Fruit fly (Drosophila melanogaster) whole organism, embryonic: Measurements from ENCODE around the gene CG3632.

Source experiments
- Aef1 ChIP-seq: fragments of 200-800 bp; sonication (Bioruptor generic); IDR thresholded peaks from 3 replicates; pipeline ENCODE4 v1.3.6; 2022; ENCODE audit warnings: missing biosample characterization, missing genetic modification characterization
- CG1024 ChIP-seq: fragments of 200-800 bp; sonication (Bioruptor generic); IDR thresholded peaks from 2 replicates; pipeline ENCODE4 v1.3.6; 2022; ENCODE audit warnings: missing biosample characterization, missing genetic modification characterization
- CG10267 ChIP-seq: fragments of 200-800 bp; sonication (Bioruptor generic); optimal IDR thresholded peaks from 2 replicates; lab custom pipeline; 2018; ENCODE audit warnings: missing biosample characterization, mild to moderate bottlenecking, missing genetic modification characterization, moderate library complexity
- CG10543 ChIP-seq: fragments of 200-800 bp; sonication (Bioruptor generic); optimal IDR thresholded peaks from 3 replicates; lab custom pipeline; 2017; ENCODE audit warnings: missing biosample characterization, mild to moderate bottlenecking, missing genetic modification characterization, moderate library complexity
- CG1602 ChIP-seq: fragments of 200-800 bp; sonication (Bioruptor generic); optimal IDR thresholded peaks from 3 replicates; lab custom pipeline; 2016; ENCODE audit warnings: missing biosample characterization, missing genetic modification characterization
- CG1792 ChIP-seq: fragments of 200-800 bp; sonication (Bioruptor generic); optimal IDR thresholded peaks from 2 replicates; lab custom pipeline; 2016; ENCODE audit warnings: missing biosample characterization, missing genetic modification characterization
- CG18599 ChIP-seq: fragments of 200-800 bp; sonication (Bioruptor generic); optimal IDR thresholded peaks from 3 replicates; lab custom pipeline; 2017; ENCODE audit warnings: missing biosample characterization, missing genetic modification characterization, mild to moderate bottlenecking, moderate library complexity, missing genetic modification reagents
- CG2129 ChIP-seq: fragments of 200-800 bp; sonication (Bioruptor generic); IDR thresholded peaks from 2 replicates; pipeline ENCODE4 v1.3.6; 2022; ENCODE audit warnings: missing biosample characterization, missing genetic modification characterization; ENCODE audit not compliant: partially characterized antibody
- CG31388 ChIP-seq: fragments of 200-800 bp; sonication (Bioruptor generic); optimal IDR thresholded peaks from 2 replicates; lab custom pipeline; 2016; ENCODE audit warnings: missing biosample characterization, missing genetic modification characterization
- CG32532 ChIP-seq: fragments of 200-800 bp; sonication (Bioruptor generic); IDR thresholded peaks from 2 replicates; pipeline ENCODE4 v1.3.6; 2022; ENCODE audit warnings: missing biosample characterization, missing genetic modification characterization
- CG3281 ChIP-seq: fragments of 200-800 bp; sonication (Bioruptor generic); optimal IDR thresholded peaks from 3 replicates; lab custom pipeline; 2017; ENCODE audit warnings: missing biosample characterization, mild to moderate bottlenecking, missing genetic modification characterization
- CG33557 ChIP-seq: fragments of 200-800 bp; sonication (Bioruptor generic); optimal IDR thresholded peaks from 2 replicates; lab custom pipeline; 2019; ENCODE audit warnings: missing biosample characterization, mild to moderate bottlenecking, missing genetic modification characterization, moderate library complexity
- CG42726 ChIP-seq: fragments of 200-800 bp; sonication (Bioruptor generic); IDR thresholded peaks from 2 replicates; pipeline ENCODE4 v1.3.6; 2022; ENCODE audit warnings: missing biosample characterization, missing genetic modification characterization; ENCODE audit not compliant: partially characterized antibody
- CG4424 ChIP-seq: fragments of 200-800 bp; sonication (Bioruptor generic); optimal IDR thresholded peaks from 3 replicates; lab custom pipeline; 2016; ENCODE audit warnings: missing biosample characterization, missing genetic modification characterization
- CG4617 ChIP-seq: fragments of 200-800 bp; sonication (Bioruptor generic); optimal IDR thresholded peaks from 3 replicates; lab custom pipeline; 2016; ENCODE audit warnings: missing biosample characterization, missing genetic modification characterization, borderline replicate concordance
- CG4730 ChIP-seq: fragments of 200-800 bp; sonication (Bioruptor generic); IDR thresholded peaks from 2 replicates; pipeline ENCODE4 v1.3.6; 2022; ENCODE audit warnings: missing biosample characterization, missing genetic modification characterization
- CG6765 ChIP-seq: fragments of 200-800 bp; sonication (Bioruptor generic); optimal IDR thresholded peaks from 3 replicates; lab custom pipeline; 2017; ENCODE audit warnings: missing biosample characterization, mild to moderate bottlenecking, missing genetic modification characterization
- CG7357 ChIP-seq: fragments of 200-800 bp; sonication (Bioruptor generic); IDR thresholded peaks from 3 replicates; pipeline ENCODE4 v1.3.6; 2022; ENCODE audit warnings: missing biosample characterization, missing genetic modification characterization
- CG8089 ChIP-seq: fragments of 200-800 bp; sonication (Bioruptor generic); optimal IDR thresholded peaks from 3 replicates; lab custom pipeline; 2016; ENCODE audit warnings: missing biosample characterization, missing genetic modification characterization
- CG9215 ChIP-seq: fragments of 200-800 bp; sonication (Bioruptor generic); IDR thresholded peaks from 2 replicates; pipeline ENCODE4 v1.3.6; 2022; ENCODE audit warnings: missing biosample characterization, missing genetic modification characterization
- CHES-1-like ChIP-seq: fragments of 200-800 bp; sonication (Bioruptor generic); optimal IDR thresholded peaks from 2 replicates; lab custom pipeline; 2016; ENCODE audit warnings: missing biosample characterization, missing genetic modification characterization
- Fer3 ChIP-seq: fragments of 200-800 bp; sonication (Bioruptor generic); optimal IDR thresholded peaks from 2 replicates; lab custom pipeline; 2018; ENCODE audit warnings: missing biosample characterization, mild to moderate bottlenecking, missing genetic modification characterization, moderate library complexity
- MTF-1 ChIP-seq: fragments of 200-800 bp; sonication (Bioruptor generic); optimal IDR thresholded peaks from 2 replicates; lab custom pipeline; 2018; ENCODE audit warnings: missing biosample characterization, mild to moderate bottlenecking, missing genetic modification characterization, borderline replicate concordance
- Mrtf ChIP-seq: fragments of 200-800 bp; sonication (Bioruptor generic); IDR thresholded peaks from 3 replicates; pipeline ENCODE4 v1.3.6; 2022; ENCODE audit warnings: missing biosample characterization, missing genetic modification characterization
- NK7.1 ChIP-seq: fragments of 200-800 bp; sonication (Bioruptor generic); optimal IDR thresholded peaks from 3 replicates; lab custom pipeline; 2016; ENCODE audit warnings: missing biosample characterization, missing genetic modification characterization
- PHDP ChIP-seq: fragments of 200-800 bp; sonication (Bioruptor generic); optimal IDR thresholded peaks from 3 replicates; lab custom pipeline; 2018; ENCODE audit warnings: missing biosample characterization, mild to moderate bottlenecking, missing genetic modification characterization, moderate library complexity
- Side ChIP-seq: fragments of 200-800 bp; sonication (Bioruptor generic); optimal IDR thresholded peaks from 2 replicates; lab custom pipeline; 2016; ENCODE audit warnings: missing biosample characterization, missing genetic modification characterization
- Spps ChIP-seq: fragments of 200-800 bp; sonication (Bioruptor generic); optimal IDR thresholded peaks from 2 replicates; lab custom pipeline; 2018; ENCODE audit warnings: missing biosample characterization, mild to moderate bottlenecking, missing genetic modification characterization
- abd-A ChIP-seq: fragments of 200-800 bp; sonication (Bioruptor generic); optimal IDR thresholded peaks from 3 replicates; lab custom pipeline; 2019; ENCODE audit warnings: missing biosample characterization, mild to moderate bottlenecking, missing genetic modification characterization, moderate library complexity
- ap ChIP-seq: fragments of 200-800 bp; sonication (Bioruptor generic); IDR thresholded peaks from 2 replicates; pipeline ENCODE4 v1.3.6; 2022; ENCODE audit warnings: missing biosample characterization, missing genetic modification characterization
- ara ChIP-seq: fragments of 200-800 bp; sonication (Bioruptor generic); IDR thresholded peaks from 2 replicates; pipeline ENCODE4 v1.3.6; 2022; ENCODE audit warnings: missing biosample characterization, missing genetic modification characterization
- chinmo ChIP-seq: fragments of 200-800 bp; sonication (Bioruptor generic); IDR thresholded peaks from 4 replicates; pipeline ENCODE4 v1.3.6; 2022; ENCODE audit warnings: missing biosample characterization, missing genetic modification characterization; ENCODE audit not compliant: partially characterized antibody
- crp ChIP-seq, 2 experiments: fragments of 200-800 bp; sonication (Bioruptor generic); optimal IDR thresholded peaks; 2 replicates in 1 of 2; 3 replicates in 1 of 2; lab custom pipeline; 2017; ENCODE audit warnings: missing biosample characterization in 2 of 2, missing genetic modification characterization in 2 of 2, mild to moderate bottlenecking in 1 of 2, moderate library complexity in 1 of 2
- cwo ChIP-seq: fragments of 200-800 bp; sonication (Bioruptor generic); optimal IDR thresholded peaks from 3 replicates; lab custom pipeline; 2017; ENCODE audit warnings: missing biosample characterization, missing genetic modification characterization, mild to moderate bottlenecking, moderate library complexity, missing genetic modification reagents
- grn ChIP-seq: fragments of 200-800 bp; sonication (Bioruptor generic); optimal IDR thresholded peaks from 3 replicates; lab custom pipeline; 2017; ENCODE audit warnings: missing biosample characterization, missing genetic modification characterization
- hkb ChIP-seq, 2 experiments: fragments of 200-800 bp in 1 of 2; fragments of >200 bp in 1 of 2; sonication (Bioruptor generic) in 1 of 2; IDR thresholded peaks in 1 of 2; optimal IDR thresholded peaks in 1 of 2; 2 replicates each; pipeline versions ENCODE4 v1.3.6 to Lab custom; 2017 to 2022; ENCODE audit warnings: missing biosample characterization in 1 of 2, missing genetic modification characterization in 1 of 2
- kni ChIP-seq: fragments of 200-800 bp; sonication (Bioruptor generic); optimal IDR thresholded peaks from 3 replicates; lab custom pipeline; 2017; ENCODE audit warnings: mild to moderate bottlenecking, missing biosample characterization, missing genetic modification reagents, missing genetic modification characterization
- mirr ChIP-seq: fragments of 200-800 bp; sonication (Bioruptor generic); optimal IDR thresholded peaks from 3 replicates; lab custom pipeline; 2018; ENCODE audit warnings: missing biosample characterization, mild to moderate bottlenecking, missing genetic modification characterization
- mld ChIP-seq: fragments of 200-800 bp; sonication (Bioruptor generic); IDR thresholded peaks from 3 replicates; pipeline ENCODE4 v1.3.6; 2022; ENCODE audit warnings: missing biosample characterization, missing genetic modification characterization; ENCODE audit not compliant: partially characterized antibody
- ranshi ChIP-seq: fragments of 200-800 bp; sonication (Bioruptor generic); IDR thresholded peaks from 2 replicates; pipeline ENCODE4 v1.3.6; 2022; ENCODE audit warnings: missing biosample characterization, missing genetic modification characterization
- seq ChIP-seq: fragments of 200-800 bp; sonication (Bioruptor generic); IDR thresholded peaks from 2 replicates; pipeline ENCODE4 v1.3.6; 2022; ENCODE audit warnings: missing biosample characterization, missing genetic modification characterization
- shn ChIP-seq: fragments of 200-800 bp; sonication (Bioruptor generic); optimal IDR thresholded peaks from 3 replicates; lab custom pipeline; 2016; ENCODE audit warnings: missing biosample characterization, missing genetic modification characterization
- sob ChIP-seq: fragments of 200-800 bp; sonication (Bioruptor generic); IDR thresholded peaks from 2 replicates; pipeline ENCODE4 v1.3.6; 2022; ENCODE audit warnings: missing biosample characterization, missing genetic modification characterization
- stwl ChIP-seq: fragments of 200-800 bp; sonication (Bioruptor generic); optimal IDR thresholded peaks from 3 replicates; lab custom pipeline; 2018; ENCODE audit warnings: missing biosample characterization, mild to moderate bottlenecking, missing genetic modification characterization, moderate library complexity
- twi ChIP-seq: fragments of 200-800 bp; optimal IDR thresholded peaks from 2 replicates; lab custom pipeline; 2019; ENCODE audit warnings: missing biosample characterization, mild to moderate bottlenecking, missing genetic modification characterization, moderate library complexity
- vnd ChIP-seq: fragments of 200-800 bp; sonication (Bioruptor generic); IDR thresholded peaks from 3 replicates; pipeline ENCODE4 v1.3.6; 2022; ENCODE audit warnings: missing biosample characterization, missing genetic modification characterization; ENCODE audit not compliant: partially characterized antibody
- zfh2 ChIP-seq: fragments of 200-800 bp; sonication (Bioruptor generic); optimal IDR thresholded peaks from 2 replicates; lab custom pipeline; 2016; ENCODE audit warnings: missing biosample characterization, missing genetic modification characterization

CG3632 gene

dm6 chrX:16279340-16279941 is 17.0 kb upstream of the CG3632 start (continued):
- TF ChIP-seq cwo (GFP tag; lab: Kevin White, UChicago): peak; percentile 57
- TF ChIP-seq mld (GFP tag; lab: Robert Waterston, UW): no peak
- TF ChIP-seq ranshi (GFP tag; lab: Robert Waterston, UW): peak; percentile 92
- no peak for TF ChIP-seq abd-A (tag; lab: Kevin White, UChicago)
- TF ChIP-seq grn (GFP tag; lab: Kevin White, UChicago): no peak
- peak in 1 of 2 experiments; percentile 8 for TF ChIP-seq crp (GFP tag; optimal IDR thresholded peaks at IDR 0.05; lab: Kevin White, UChicago)
- no peak for TF ChIP-seq CG6765
- TF ChIP-seq CG33557: no peak
- TF ChIP-seq CG2129: no peak
- peak; percentile 89 for TF ChIP-seq sob (GFP tag; lab: Robert Waterston, UW)
- TF ChIP-seq PHDP (tag; lab: Kevin White, UChicago): peak; percentile 41
- TF ChIP-seq CG42726 (GFP tag; lab: Robert Waterston, UW): peak; percentile 79
- TF ChIP-seq vnd (GFP tag; lab: Robert Waterston, UW): 0 out of 3 replicates have a peak, but pooled peaks have one; percentile 11
- peak; percentile 75 for TF ChIP-seq Fer3 (tag; lab: Kevin White, UChicago)
- TF ChIP-seq CG31388 (GFP tag; lab: Kevin White, UChicago): peak; percentile 17
- peak; percentile 73 for TF ChIP-seq CG18599 (GFP tag; lab: Kevin White, UChicago)
- TF ChIP-seq CG7357: peak; percentile 80
- peak; percentile 47 for TF ChIP-seq CG4617
- no peak for TF ChIP-seq stwl
- peak; percentile 85 for TF ChIP-seq CG32532
- TF ChIP-seq CG1602: peak; percentile 69
- TF ChIP-seq Aef1 (GFP tag; lab: Robert Waterston, UW): peak; percentile 94
- peak; percentile 19 for TF ChIP-seq twi (tag; lab: Kevin White, UChicago)
- no peak for TF ChIP-seq Spps (tag; lab: Kevin White, UChicago)
- TF ChIP-seq CG3281 (GFP tag; lab: Kevin White, UChicago): peak; percentile 67
- TF ChIP-seq ap: peak; percentile 80
- TF ChIP-seq hkb (optimal IDR thresholded peaks at IDR 0.05; lab: Kevin White, UChicago): no peak
- TF ChIP-seq hkb (GFP tag; IDR thresholded peaks at IDR 0.05; lab: Robert Waterston, UW): peak; percentile 85
- TF ChIP-seq CG4730 (GFP tag; lab: Robert Waterston, UW): peak; percentile 86
- TF ChIP-seq ara (GFP tag; lab: Robert Waterston, UW): peak; percentile 90
- peak; percentile 69 for TF ChIP-seq zfh2 (GFP tag; lab: Kevin White, UChicago)
- TF ChIP-seq chinmo: 0 out of 4 replicates have a peak, but pooled peaks have one; percentile 14
- peak; percentile 62 for TF ChIP-seq CHES-1-like (GFP tag; lab: Kevin White, UChicago)
- peak; percentile 17 for TF ChIP-seq CG10267 (tag; lab: Kevin White, UChicago)
- peak; percentile 87 for TF ChIP-seq seq
- peak; percentile 71 for TF ChIP-seq CG1792 (GFP tag; lab: Kevin White, UChicago)
- peak; percentile 85 for TF ChIP-seq CG4424 (GFP tag; lab: Kevin White, UChicago)
- TF ChIP-seq kni (GFP tag; lab: Kevin White, UChicago): peak; percentile 2
- peak; percentile 89 for TF ChIP-seq Mrtf (GFP tag; lab: Robert Waterston, UW)
- peak; percentile 68 for TF ChIP-seq NK7.1 (GFP tag; lab: Kevin White, UChicago)
- TF ChIP-seq shn (GFP tag; lab: Kevin White, UChicago): peak; percentile 73
- TF ChIP-seq CG10543 (GFP tag; lab: Kevin White, UChicago): peak; percentile 16
- peak; percentile 12 for TF ChIP-seq MTF-1 (GFP tag; lab: Kevin White, UChicago)
- peak; percentile 8 for TF ChIP-seq mirr (GFP tag; lab: Kevin White, UChicago)
- peak; percentile 81 for TF ChIP-seq Side (GFP tag; lab: Kevin White, UChicago)
- TF ChIP-seq CG8089: peak; percentile 71
- peak; percentile 89 for TF ChIP-seq CG9215
- TF ChIP-seq CG1024: peak; percentile 88
